Worm (Caenorhabditis elegans) whole organism, midembryonic: ENCODE measurements around the gene psme-3.

Experiments used
- cog-1 ChIP-seq: sonication (generic microtip); optimal IDR thresholded peaks from 2 replicates; lab custom pipeline; 2016; ENCODE audit warnings: missing genetic modification characterization, missing compliant biosample characterization
- ztf-29 ChIP-seq: fragments of 200-800 bp; sonication (Bioruptor generic); IDR thresholded peaks from 2 replicates; pipeline ENCODE4 v1.3.6; 2022; ENCODE audit warnings: missing genetic modification reagents, missing genetic modification characterization, missing compliant biosample characterization

- TF ChIP-seq cog-1 (tag; lab: Kevin White, UChicago) (no peak), ztf-29 (GFP tag; lab: Robert Waterston, UW) (no peak)
Measured at ce11 chrIII:11580428-11580885, 12.5 kb downstream of the psme-3 start, which contains the start of gene Y66D12A.7.
